Fruit fly (Drosophila melanogaster) whole organism, embryonic: ENCODE measurements around the gene CG16749.

Source experiments
- BEAF-32 ChIP-seq: fragments of 200-800 bp; sonication (Bioruptor generic); optimal IDR thresholded peaks from 3 replicates; lab custom pipeline; 2017; ENCODE audit warnings: missing biosample characterization, missing genetic modification characterization, mild to moderate bottlenecking, moderate library complexity, missing genetic modification reagents
- CG10959 ChIP-seq: fragments of 200-800 bp; sonication (Bioruptor generic); IDR thresholded peaks from 2 replicates; pipeline ENCODE4 v1.3.6; 2022; ENCODE audit warnings: missing biosample characterization, missing genetic modification characterization
- CG12299 ChIP-seq: fragments of 200-800 bp; sonication (Bioruptor generic); optimal IDR thresholded peaks from 2 replicates; lab custom pipeline; 2018; ENCODE audit warnings: missing biosample characterization, mild to moderate bottlenecking, missing genetic modification characterization
- CG13894 ChIP-seq: fragments of 200-800 bp; sonication (Bioruptor generic); optimal IDR thresholded peaks from 3 replicates; lab custom pipeline; 2018; ENCODE audit warnings: missing biosample characterization, mild to moderate bottlenecking, missing genetic modification characterization, moderate library complexity
- CG14710 ChIP-seq: fragments of 200-800 bp; sonication (Bioruptor generic); optimal IDR thresholded peaks from 3 replicates; lab custom pipeline; 2019; ENCODE audit warnings: missing biosample characterization, mild to moderate bottlenecking, missing genetic modification characterization, moderate library complexity
- CG1647 ChIP-seq: fragments of 200-800 bp; sonication (Bioruptor generic); optimal IDR thresholded peaks from 3 replicates; lab custom pipeline; 2016; ENCODE audit warnings: missing biosample characterization, missing genetic modification characterization
- CG17186 ChIP-seq: fragments of 200-800 bp; sonication (Bioruptor generic); optimal IDR thresholded peaks from 3 replicates; lab custom pipeline; 2017; ENCODE audit warnings: missing biosample characterization, missing genetic modification reagents, missing genetic modification characterization
- CG17385 ChIP-seq: fragments of 200-800 bp; sonication (Bioruptor generic); optimal IDR thresholded peaks from 3 replicates; lab custom pipeline; 2018; ENCODE audit warnings: missing biosample characterization, mild to moderate bottlenecking, missing genetic modification characterization
- CG17829 ChIP-seq: fragments of 200-800 bp; optimal IDR thresholded peaks from 2 replicates; lab custom pipeline; 2019; ENCODE audit warnings: missing biosample characterization, mild to moderate bottlenecking, missing genetic modification characterization, moderate library complexity
- CG2875 ChIP-seq: fragments of 200-800 bp; sonication (Bioruptor generic); optimal IDR thresholded peaks from 2 replicates; lab custom pipeline; 2017; ENCODE audit warnings: missing biosample characterization, mild to moderate bottlenecking, missing genetic modification characterization, missing genetic modification reagents
- CG3407 ChIP-seq: fragments of 200-800 bp; sonication (Bioruptor generic); optimal IDR thresholded peaks from 2 replicates; lab custom pipeline; 2018; ENCODE audit warnings: missing biosample characterization, mild to moderate bottlenecking, missing genetic modification characterization
- CG34422 ChIP-seq: fragments of 200-800 bp; sonication (Bioruptor generic); IDR thresholded peaks from 3 replicates; pipeline ENCODE4 v1.3.6; 2022; ENCODE audit warnings: missing biosample characterization, missing genetic modification characterization
- CG4707 ChIP-seq: fragments of 200-800 bp; sonication (Bioruptor generic); optimal IDR thresholded peaks from 2 replicates; lab custom pipeline; 2018; ENCODE audit warnings: missing biosample characterization, mild to moderate bottlenecking, missing genetic modification characterization, moderate library complexity
- CG7839 ChIP-seq: fragments of 200-800 bp; sonication (Bioruptor generic); optimal IDR thresholded peaks from 3 replicates; lab custom pipeline; 2018; ENCODE audit warnings: missing biosample characterization, mild to moderate bottlenecking, missing genetic modification characterization, moderate library complexity
- CG7928 ChIP-seq: fragments of 200-800 bp; sonication (Bioruptor generic); optimal IDR thresholded peaks from 2 replicates; lab custom pipeline; 2017; ENCODE audit warnings: missing biosample characterization, mild to moderate bottlenecking, missing genetic modification characterization
- CG7987 ChIP-seq: fragments of 200-800 bp; sonication (Bioruptor generic); optimal IDR thresholded peaks from 2 replicates; lab custom pipeline; 2018; ENCODE audit warnings: missing biosample characterization, mild to moderate bottlenecking, missing genetic modification characterization, moderate library complexity
- CG8089 ChIP-seq: fragments of 200-800 bp; sonication (Bioruptor generic); optimal IDR thresholded peaks from 3 replicates; lab custom pipeline; 2016; ENCODE audit warnings: missing biosample characterization, missing genetic modification characterization
- CG8924 ChIP-seq: fragments of 200-800 bp; optimal IDR thresholded peaks from 3 replicates; lab custom pipeline; 2019; ENCODE audit warnings: missing biosample characterization, mild to moderate bottlenecking, missing genetic modification characterization, moderate library complexity
- E2f1 ChIP-seq: fragments of 200-800 bp; sonication (Bioruptor generic); IDR thresholded peaks from 2 replicates; pipeline ENCODE4 v1.3.6; 2022; ENCODE audit warnings: missing biosample characterization, missing genetic modification characterization
- E2f2 ChIP-seq: fragments of 200-800 bp; sonication (Bioruptor generic); IDR thresholded peaks from 2 replicates; pipeline ENCODE4 v1.3.6; 2022; ENCODE audit warnings: missing biosample characterization, missing genetic modification characterization
- Hey ChIP-seq: fragments of 200-800 bp; sonication (Bioruptor generic); optimal IDR thresholded peaks from 3 replicates; lab custom pipeline; 2018; ENCODE audit warnings: missing biosample characterization, mild to moderate bottlenecking, missing genetic modification characterization
- Nf-YC ChIP-seq: fragments of 200-800 bp; optimal IDR thresholded peaks from 3 replicates; lab custom pipeline; 2019; ENCODE audit warnings: missing biosample characterization, mild to moderate bottlenecking, missing genetic modification characterization, moderate library complexity
- Rx ChIP-seq: fragments of 200-800 bp; sonication (Bioruptor generic); IDR thresholded peaks from 2 replicates; pipeline ENCODE4 v1.3.6; 2022; ENCODE audit warnings: missing biosample characterization, missing genetic modification characterization
- Vsx1 ChIP-seq: fragments of 200-800 bp; sonication (Bioruptor generic); optimal IDR thresholded peaks from 2 replicates; lab custom pipeline; 2017; ENCODE audit warnings: missing biosample characterization, mild to moderate bottlenecking, missing genetic modification characterization, missing genetic modification reagents
- amos ChIP-seq: fragments of 200-800 bp; sonication (Bioruptor generic); IDR thresholded peaks from 2 replicates; pipeline ENCODE4 v1.3.6; 2022; ENCODE audit warnings: missing biosample characterization, missing genetic modification characterization; ENCODE audit not compliant: partially characterized antibody
- bab2 ChIP-seq: fragments of 200-800 bp; sonication (Bioruptor generic); optimal IDR thresholded peaks from 2 replicates; lab custom pipeline; 2016; ENCODE audit warnings: missing biosample characterization, missing genetic modification characterization
- bbx ChIP-seq: fragments of 200-800 bp; sonication (Bioruptor generic); IDR thresholded peaks from 2 replicates; pipeline ENCODE4 v1.3.6; 2022; ENCODE audit warnings: missing biosample characterization, missing genetic modification characterization; ENCODE audit not compliant: partially characterized antibody
- cas ChIP-seq: fragments of 200-800 bp; sonication (Bioruptor generic); IDR thresholded peaks from 2 replicates; pipeline ENCODE4 v1.3.6; 2022; ENCODE audit warnings: missing biosample characterization, missing genetic modification characterization
- caup ChIP-seq: fragments of 200-800 bp; sonication (Bioruptor generic); optimal IDR thresholded peaks from 3 replicates; lab custom pipeline; 2017; ENCODE audit warnings: missing biosample characterization, mild to moderate bottlenecking, missing genetic modification characterization, moderate library complexity; ENCODE audit not compliant: severe bottlenecking
- chm ChIP-seq: fragments of 200-800 bp; sonication (Bioruptor generic); IDR thresholded peaks from 2 replicates; pipeline ENCODE4 v1.3.6; 2022; ENCODE audit warnings: missing biosample characterization, missing genetic modification characterization
- crc ChIP-seq: fragments of 200-800 bp; sonication (Bioruptor generic); optimal IDR thresholded peaks from 2 replicates; lab custom pipeline; 2016; ENCODE audit warnings: missing biosample characterization, missing genetic modification characterization
- crp ChIP-seq, 2 experiments: fragments of 200-800 bp; sonication (Bioruptor generic); optimal IDR thresholded peaks; 2 replicates in 1 of 2; 3 replicates in 1 of 2; lab custom pipeline; 2017; ENCODE audit warnings: missing biosample characterization in 2 of 2, missing genetic modification characterization in 2 of 2, mild to moderate bottlenecking in 1 of 2, moderate library complexity in 1 of 2
- da ChIP-seq: fragments of 200-800 bp; sonication (Bioruptor generic); optimal IDR thresholded peaks from 2 replicates; lab custom pipeline; 2016; ENCODE audit warnings: missing biosample characterization, missing genetic modification characterization
- dmrt11E ChIP-seq: fragments of 200-800 bp; sonication (Bioruptor generic); optimal IDR thresholded peaks from 3 replicates; lab custom pipeline; 2018; ENCODE audit warnings: missing biosample characterization, mild to moderate bottlenecking, missing genetic modification characterization, moderate library complexity
- esg ChIP-seq: fragments of 200-800 bp; sonication (Bioruptor generic); conservative IDR thresholded peaks from 2 replicates; pipeline ENCODE4 v1.3.6; 2022; ENCODE audit warnings: missing biosample characterization, missing genetic modification characterization
- fd64A ChIP-seq: fragments of 200-800 bp; sonication (Bioruptor generic); optimal IDR thresholded peaks from 3 replicates; lab custom pipeline; 2018; ENCODE audit warnings: missing biosample characterization, mild to moderate bottlenecking, missing genetic modification characterization
- fu2 ChIP-seq: fragments of 200-800 bp; sonication (Bioruptor generic); optimal IDR thresholded peaks from 2 replicates; lab custom pipeline; 2016; ENCODE audit warnings: missing biosample characterization, missing genetic modification characterization
- gcm ChIP-seq: fragments of 200-800 bp; sonication (Bioruptor generic); optimal IDR thresholded peaks from 2 replicates; lab custom pipeline; 2019; ENCODE audit warnings: missing biosample characterization, mild to moderate bottlenecking, missing genetic modification characterization, moderate library complexity
- hb ChIP-seq: fragments of 200-800 bp; sonication (Bioruptor generic); IDR thresholded peaks from 3 replicates; pipeline ENCODE4 v1.3.6; 2022; ENCODE audit warnings: missing biosample characterization, missing genetic modification characterization; ENCODE audit not compliant: partially characterized antibody
- lov ChIP-seq, 2 experiments: fragments of 200-800 bp in 1 of 2; fragments of >200 bp in 1 of 2; sonication (Bioruptor generic) in 1 of 2; IDR thresholded peaks in 1 of 2; optimal IDR thresholded peaks in 1 of 2; 2 replicates in 1 of 2; 3 replicates in 1 of 2; pipeline versions ENCODE4 v1.3.6 to Lab custom; 2017 to 2022; ENCODE audit warnings: missing biosample characterization in 1 of 2, missing genetic modification characterization in 1 of 2
- onecut ChIP-seq: fragments of 200-800 bp; sonication (Bioruptor generic); IDR thresholded peaks from 2 replicates; pipeline ENCODE4 v1.3.6; 2022; ENCODE audit warnings: missing biosample characterization, missing genetic modification characterization
- ranshi ChIP-seq: fragments of 200-800 bp; sonication (Bioruptor generic); IDR thresholded peaks from 2 replicates; pipeline ENCODE4 v1.3.6; 2022; ENCODE audit warnings: missing biosample characterization, missing genetic modification characterization
- scrt ChIP-seq: fragments of 200-800 bp; sonication (Bioruptor generic); optimal IDR thresholded peaks from 2 replicates; lab custom pipeline; 2018; ENCODE audit warnings: missing biosample characterization, mild to moderate bottlenecking, missing genetic modification characterization, moderate library complexity
- sd ChIP-seq: fragments of 200-800 bp; sonication (Bioruptor generic); optimal IDR thresholded peaks from 3 replicates; lab custom pipeline; 2018; ENCODE audit warnings: missing biosample characterization, mild to moderate bottlenecking, missing genetic modification characterization, moderate library complexity
- stc ChIP-seq: fragments of 200-800 bp; sonication (Bioruptor generic); IDR thresholded peaks from 2 replicates; pipeline ENCODE4 v1.3.6; 2022; ENCODE audit warnings: missing biosample characterization, missing genetic modification characterization
- tap ChIP-seq: fragments of 200-800 bp; optimal IDR thresholded peaks from 3 replicates; lab custom pipeline; 2019; ENCODE audit warnings: missing biosample characterization, mild to moderate bottlenecking, missing genetic modification characterization, moderate library complexity
- z ChIP-seq: fragments of 200-800 bp; sonication (Bioruptor generic); IDR thresholded peaks from 3 replicates; pipeline ENCODE4 v1.3.6; 2022; ENCODE audit warnings: missing biosample characterization, missing genetic modification characterization

The CG16749 gene

DNA sequence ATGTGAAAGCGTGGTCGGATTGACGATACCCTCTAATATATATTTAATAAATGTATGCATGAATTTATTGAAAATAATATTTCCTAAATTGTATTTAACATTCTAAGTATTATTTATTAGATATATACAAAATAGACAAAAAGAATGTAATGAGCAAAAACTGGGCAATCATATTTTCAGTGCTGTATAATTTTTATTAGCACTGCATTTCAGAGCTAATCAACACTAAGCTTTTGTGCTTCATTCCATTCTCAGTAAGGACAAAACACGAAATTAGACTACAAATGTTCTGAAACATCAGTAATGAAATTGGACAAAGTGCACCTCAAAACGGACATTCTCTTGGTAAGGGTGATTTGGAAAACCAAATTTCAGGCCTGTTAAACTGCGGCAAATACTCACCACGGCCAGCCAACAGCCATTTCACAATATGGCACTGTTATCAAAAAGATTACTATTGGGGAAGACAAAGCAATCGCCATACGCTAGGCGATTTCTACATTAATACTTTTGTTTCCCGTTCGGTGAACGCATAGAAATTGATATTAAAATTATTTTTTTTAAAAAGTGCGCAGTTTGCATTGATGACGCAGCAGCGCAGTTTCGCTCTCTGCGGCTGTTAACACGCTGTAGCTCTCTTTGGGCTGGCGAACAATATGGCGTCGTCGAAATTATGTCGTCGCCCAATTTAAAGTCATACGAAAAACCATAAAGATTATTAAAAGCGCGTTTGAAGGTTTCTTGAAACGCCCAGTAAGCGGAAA is 8.9 kb upstream of the CG16749 start (continued):
- peak; percentile 93 for TF ChIP-seq CG17829 (tag; lab: Kevin White, UChicago)
- TF ChIP-seq bbx (GFP tag; lab: Robert Waterston, UW): no peak
- TF ChIP-seq lov (optimal IDR thresholded peaks at IDR 0.05; lab: Kevin White, UChicago): no peak
- TF ChIP-seq lov (GFP tag; IDR thresholded peaks at IDR 0.05; lab: Robert Waterston, UW): peak; percentile 76; the same call in 2 of the 3 replicates
- no peak for TF ChIP-seq BEAF-32
- peak; percentile 49 for TF ChIP-seq da (GFP tag; lab: Kevin White, UChicago)
- peak; percentile 51 for TF ChIP-seq CG1647 (GFP tag; lab: Kevin White, UChicago)
- peak; percentile 89 for TF ChIP-seq dmrt11E (tag; lab: Kevin White, UChicago)
- TF ChIP-seq CG34422 (GFP tag; lab: Robert Waterston, UW): peak; percentile 80
- peak; percentile 75 for TF ChIP-seq CG3407
- TF ChIP-seq CG4707: peak; percentile 70
- peak; percentile 86 for TF ChIP-seq stc (GFP tag; lab: Robert Waterston, UW)
- peak; percentile 74 for TF ChIP-seq esg (GFP tag; lab: Robert Waterston, UW)
- peak; percentile 89 for TF ChIP-seq CG17385
- TF ChIP-seq Rx (GFP tag; lab: Robert Waterston, UW): peak; percentile 58; the same call in 1 of the 2 replicates
- peak; percentile 32 for TF ChIP-seq Hey (tag; lab: Kevin White, UChicago)
- TF ChIP-seq CG7987 (GFP tag; lab: Kevin White, UChicago): peak; percentile 83
- TF ChIP-seq E2f1 (GFP tag; lab: Robert Waterston, UW): peak; percentile 75
- peak; percentile 88 for TF ChIP-seq gcm (GFP tag; lab: Kevin White, UChicago)
- TF ChIP-seq CG14710 (tag; lab: Kevin White, UChicago): peak; percentile 91
- TF ChIP-seq CG17186 (GFP tag; lab: Kevin White, UChicago): peak; percentile 3
- TF ChIP-seq onecut (GFP tag; lab: Robert Waterston, UW): peak; percentile 64
- peak; percentile 60 for TF ChIP-seq sd (tag; lab: Kevin White, UChicago)
- TF ChIP-seq CG10959 (GFP tag; lab: Robert Waterston, UW): peak; percentile 65; the same call in 1 of the 2 replicates
- TF ChIP-seq hb (GFP tag; lab: Robert Waterston, UW): no peak
- TF ChIP-seq Nf-YC (tag; lab: Kevin White, UChicago): peak; percentile 84
- no peak for TF ChIP-seq crc (GFP tag; lab: Kevin White, UChicago)
- 0 out of 2 replicates have a peak, but pooled peaks have one; percentile 71 for TF ChIP-seq ranshi (GFP tag; lab: Robert Waterston, UW)
- TF ChIP-seq cas (GFP tag; lab: Robert Waterston, UW): peak; percentile 56
- TF ChIP-seq CG8924 (tag; lab: Kevin White, UChicago): peak; percentile 95
- TF ChIP-seq CG12299 (tag; lab: Kevin White, UChicago): peak; percentile 77
- TF ChIP-seq CG13894 (tag; lab: Kevin White, UChicago): peak; percentile 88
- peak; percentile 86 for TF ChIP-seq scrt
- TF ChIP-seq crp (GFP tag; optimal IDR thresholded peaks at IDR 0.05; lab: Kevin White, UChicago): peak in 1 of 2 experiments; percentile 37
- peak; percentile 78 for TF ChIP-seq CG2875
- TF ChIP-seq caup (GFP tag; lab: Kevin White, UChicago): peak; percentile 87
- no peak for TF ChIP-seq amos
- TF ChIP-seq CG7839 (tag; lab: Kevin White, UChicago): peak; percentile 93
- peak; percentile 58; the same call in 1 of the 2 replicates for TF ChIP-seq E2f2 (GFP tag; lab: Robert Waterston, UW)
- peak; percentile 59 for TF ChIP-seq CG7928 (GFP tag; lab: Kevin White, UChicago)
- TF ChIP-seq z (GFP tag; lab: Robert Waterston, UW): no peak; the same call in 2 of the 3 replicates
- peak; percentile 43 for TF ChIP-seq fd64A
- TF ChIP-seq CG8089 (GFP tag; lab: Kevin White, UChicago): peak; percentile 52
- peak; percentile 56 for TF ChIP-seq fu2 (GFP tag; lab: Kevin White, UChicago)
- TF ChIP-seq chm (GFP tag; lab: Robert Waterston, UW): peak; percentile 89
- peak; percentile 80 for TF ChIP-seq Vsx1 (GFP tag; lab: Kevin White, UChicago)
- peak; percentile 81 for TF ChIP-seq tap (tag; lab: Kevin White, UChicago)
- TF ChIP-seq bab2 (GFP tag; lab: Kevin White, UChicago): peak; percentile 49
